Fruit fly (Drosophila melanogaster) whole organism, embryonic: ENCODE data around the gene CG14036.
A peak's percentile ranks its signal among the peaks of the same experiment; 100 is the strongest.

Source experiments
- B-H2 ChIP-seq: fragments of 200-800 bp; sonication (Bioruptor generic); optimal IDR thresholded peaks from 2 replicates; lab custom pipeline; 2018; ENCODE audit warnings: missing biosample characterization, mild to moderate bottlenecking, missing genetic modification characterization
- CG10147 ChIP-seq: fragments of 200-800 bp; sonication (Bioruptor generic); optimal IDR thresholded peaks from 2 replicates; lab custom pipeline; 2019; ENCODE audit warnings: missing biosample characterization, mild to moderate bottlenecking, missing genetic modification characterization, moderate library complexity
- CG1024 ChIP-seq: fragments of 200-800 bp; sonication (Bioruptor generic); IDR thresholded peaks from 2 replicates; pipeline ENCODE4 v1.3.6; 2022; ENCODE audit warnings: missing biosample characterization, missing genetic modification characterization
- CG10267 ChIP-seq: fragments of 200-800 bp; sonication (Bioruptor generic); optimal IDR thresholded peaks from 2 replicates; lab custom pipeline; 2018; ENCODE audit warnings: missing biosample characterization, mild to moderate bottlenecking, missing genetic modification characterization, moderate library complexity
- CG10565 ChIP-seq: fragments of 200-800 bp; sonication (Bioruptor generic); optimal IDR thresholded peaks from 3 replicates; lab custom pipeline; 2016; ENCODE audit warnings: missing biosample characterization, mild to moderate bottlenecking, missing genetic modification characterization
- CG1233 ChIP-seq: fragments of 200-800 bp; sonication (Bioruptor generic); optimal IDR thresholded peaks from 4 replicates; lab custom pipeline; 2018; ENCODE audit warnings: missing biosample characterization, mild to moderate bottlenecking, missing genetic modification characterization
- CG13287 ChIP-seq: fragments of 200-800 bp; sonication (Bioruptor generic); IDR thresholded peaks from 2 replicates; pipeline ENCODE4 v1.3.6; 2022; ENCODE audit warnings: missing biosample characterization, missing genetic modification characterization; ENCODE audit not compliant: partially characterized antibody
- CG13424 ChIP-seq: fragments of 200-800 bp; sonication (Bioruptor generic); optimal IDR thresholded peaks from 2 replicates; lab custom pipeline; 2019; ENCODE audit warnings: missing biosample characterization, mild to moderate bottlenecking, missing genetic modification characterization, moderate library complexity
- CG14050 ChIP-seq: fragments of 200-800 bp; sonication (Bioruptor generic); IDR thresholded peaks from 3 replicates; pipeline ENCODE4 v1.3.6; 2022; ENCODE audit warnings: missing biosample characterization, missing genetic modification characterization
- CG14965 ChIP-seq: fragments of 200-800 bp; sonication (Bioruptor generic); optimal IDR thresholded peaks from 2 replicates; lab custom pipeline; 2016; ENCODE audit warnings: missing biosample characterization, missing genetic modification characterization, borderline replicate concordance
- CG16779 ChIP-seq: fragments of 200-800 bp; sonication (Bioruptor generic); IDR thresholded peaks from 2 replicates; pipeline ENCODE4 v1.3.6; 2022; ENCODE audit warnings: missing biosample characterization, missing genetic modification characterization
- CG17186 ChIP-seq: fragments of 200-800 bp; sonication (Bioruptor generic); optimal IDR thresholded peaks from 3 replicates; lab custom pipeline; 2017; ENCODE audit warnings: missing biosample characterization, missing genetic modification reagents, missing genetic modification characterization
- CG30431 ChIP-seq: fragments of 200-800 bp; sonication (Bioruptor generic); optimal IDR thresholded peaks from 2 replicates; lab custom pipeline; 2017; ENCODE audit warnings: missing biosample characterization, missing genetic modification characterization
- CG34376 ChIP-seq: fragments of 200-800 bp; sonication (Bioruptor generic); optimal IDR thresholded peaks from 2 replicates; lab custom pipeline; 2018; ENCODE audit warnings: missing biosample characterization, mild to moderate bottlenecking, missing genetic modification characterization
- CG4360 ChIP-seq: fragments of 200-800 bp; sonication (Bioruptor generic); IDR thresholded peaks from 2 replicates; pipeline ENCODE4 v1.3.6; 2022; ENCODE audit warnings: missing biosample characterization, missing genetic modification characterization
- CG6175 ChIP-seq: fragments of 200-800 bp; sonication (Bioruptor generic); IDR thresholded peaks from 3 replicates; pipeline ENCODE4 v1.3.6; 2022; ENCODE audit warnings: missing biosample characterization, missing genetic modification characterization
- CG7271 ChIP-seq: fragments of 200-800 bp; sonication (Bioruptor generic); optimal IDR thresholded peaks from 2 replicates; lab custom pipeline; 2018; ENCODE audit warnings: missing biosample characterization, mild to moderate bottlenecking, missing genetic modification characterization, moderate library complexity
- CG7928 ChIP-seq: fragments of 200-800 bp; sonication (Bioruptor generic); optimal IDR thresholded peaks from 2 replicates; lab custom pipeline; 2017; ENCODE audit warnings: missing biosample characterization, mild to moderate bottlenecking, missing genetic modification characterization
- CG8359 ChIP-seq: fragments of 200-800 bp; sonication (Bioruptor generic); optimal IDR thresholded peaks from 2 replicates; lab custom pipeline; 2017; ENCODE audit warnings: missing biosample characterization, mild to moderate bottlenecking, missing genetic modification characterization, borderline replicate concordance
- CG8388 ChIP-seq: fragments of 200-800 bp; sonication (Bioruptor generic); optimal IDR thresholded peaks from 2 replicates; lab custom pipeline; 2019; ENCODE audit warnings: missing biosample characterization, mild to moderate bottlenecking, missing genetic modification characterization, moderate library complexity
- CG9215 ChIP-seq: fragments of 200-800 bp; sonication (Bioruptor generic); IDR thresholded peaks from 2 replicates; pipeline ENCODE4 v1.3.6; 2022; ENCODE audit warnings: missing biosample characterization, missing genetic modification characterization
- CG9817 ChIP-seq: fragments of 200-800 bp; sonication (Bioruptor generic); optimal IDR thresholded peaks from 2 replicates; lab custom pipeline; 2018; ENCODE audit warnings: missing biosample characterization, mild to moderate bottlenecking, missing genetic modification characterization, moderate library complexity
- HLHmδ ChIP-seq: fragments of 200-800 bp; sonication (Bioruptor generic); optimal IDR thresholded peaks from 2 replicates; lab custom pipeline; 2018; ENCODE audit warnings: missing biosample characterization, mild to moderate bottlenecking, missing genetic modification characterization, moderate library complexity
- Meics ChIP-seq: fragments of 200-800 bp; sonication (Bioruptor generic); optimal IDR thresholded peaks from 2 replicates; lab custom pipeline; 2017; ENCODE audit warnings: missing biosample characterization, mild to moderate bottlenecking, missing genetic modification characterization
- Nf-YC ChIP-seq: fragments of 200-800 bp; optimal IDR thresholded peaks from 3 replicates; lab custom pipeline; 2019; ENCODE audit warnings: missing biosample characterization, mild to moderate bottlenecking, missing genetic modification characterization, moderate library complexity
- NfI ChIP-seq: fragments of 200-800 bp; sonication (Bioruptor generic); optimal IDR thresholded peaks from 3 replicates; lab custom pipeline; 2018; ENCODE audit warnings: missing biosample characterization, mild to moderate bottlenecking, missing genetic modification characterization, moderate library complexity
- Rx ChIP-seq: fragments of 200-800 bp; sonication (Bioruptor generic); IDR thresholded peaks from 2 replicates; pipeline ENCODE4 v1.3.6; 2022; ENCODE audit warnings: missing biosample characterization, missing genetic modification characterization
- Sox100B ChIP-seq: fragments of 200-800 bp; sonication (Bioruptor generic); optimal IDR thresholded peaks from 3 replicates; lab custom pipeline; 2018; ENCODE audit warnings: missing biosample characterization, mild to moderate bottlenecking, missing genetic modification characterization
- ara ChIP-seq: fragments of 200-800 bp; sonication (Bioruptor generic); IDR thresholded peaks from 2 replicates; pipeline ENCODE4 v1.3.6; 2022; ENCODE audit warnings: missing biosample characterization, missing genetic modification characterization
- ash1 ChIP-seq: fragments of 200-800 bp; sonication (Bioruptor generic); optimal IDR thresholded peaks from 2 replicates; lab custom pipeline; 2018; ENCODE audit warnings: missing biosample characterization, mild to moderate bottlenecking, missing genetic modification characterization
- chinmo ChIP-seq: fragments of 200-800 bp; sonication (Bioruptor generic); IDR thresholded peaks from 4 replicates; pipeline ENCODE4 v1.3.6; 2022; ENCODE audit warnings: missing biosample characterization, missing genetic modification characterization; ENCODE audit not compliant: partially characterized antibody
- cwo ChIP-seq: fragments of 200-800 bp; sonication (Bioruptor generic); optimal IDR thresholded peaks from 3 replicates; lab custom pipeline; 2017; ENCODE audit warnings: missing biosample characterization, missing genetic modification characterization, mild to moderate bottlenecking, moderate library complexity, missing genetic modification reagents
- exex ChIP-seq: fragments of 200-800 bp; sonication (Bioruptor generic); optimal IDR thresholded peaks from 4 replicates; lab custom pipeline; 2018; ENCODE audit warnings: missing biosample characterization, mild to moderate bottlenecking, missing genetic modification characterization, moderate library complexity
- fu2 ChIP-seq: fragments of 200-800 bp; sonication (Bioruptor generic); optimal IDR thresholded peaks from 2 replicates; lab custom pipeline; 2016; ENCODE audit warnings: missing biosample characterization, missing genetic modification characterization
- gcm ChIP-seq: fragments of 200-800 bp; sonication (Bioruptor generic); optimal IDR thresholded peaks from 2 replicates; lab custom pipeline; 2019; ENCODE audit warnings: missing biosample characterization, mild to moderate bottlenecking, missing genetic modification characterization, moderate library complexity
- hb ChIP-seq: fragments of 200-800 bp; sonication (Bioruptor generic); IDR thresholded peaks from 3 replicates; pipeline ENCODE4 v1.3.6; 2022; ENCODE audit warnings: missing biosample characterization, missing genetic modification characterization; ENCODE audit not compliant: partially characterized antibody
- hbn ChIP-seq: fragments of 200-800 bp; sonication (Bioruptor generic); IDR thresholded peaks from 2 replicates; pipeline ENCODE4 v1.3.6; 2022; ENCODE audit warnings: missing biosample characterization, missing genetic modification characterization; ENCODE audit not compliant: partially characterized antibody
- ind ChIP-seq: fragments of 200-800 bp; sonication (Bioruptor generic); optimal IDR thresholded peaks from 3 replicates; lab custom pipeline; 2016; ENCODE audit warnings: missing biosample characterization, missing genetic modification characterization
- kah ChIP-seq: fragments of 200-800 bp; sonication (Bioruptor generic); optimal IDR thresholded peaks from 2 replicates; lab custom pipeline; 2018; ENCODE audit warnings: missing biosample characterization, mild to moderate bottlenecking, missing genetic modification characterization
- kni ChIP-seq: fragments of 200-800 bp; sonication (Bioruptor generic); optimal IDR thresholded peaks from 3 replicates; lab custom pipeline; 2017; ENCODE audit warnings: mild to moderate bottlenecking, missing biosample characterization, missing genetic modification reagents, missing genetic modification characterization
- odd ChIP-seq: fragments of 200-800 bp; sonication (Bioruptor generic); optimal IDR thresholded peaks from 2 replicates; lab custom pipeline; 2017; ENCODE audit warnings: missing biosample characterization, mild to moderate bottlenecking, missing genetic modification characterization
- onecut ChIP-seq: fragments of 200-800 bp; sonication (Bioruptor generic); IDR thresholded peaks from 2 replicates; pipeline ENCODE4 v1.3.6; 2022; ENCODE audit warnings: missing biosample characterization, missing genetic modification characterization
- p53 ChIP-seq: fragments of 200-800 bp; sonication (Bioruptor generic); optimal IDR thresholded peaks from 2 replicates; lab custom pipeline; 2016; ENCODE audit warnings: missing biosample characterization, missing genetic modification characterization
- ranshi ChIP-seq: fragments of 200-800 bp; sonication (Bioruptor generic); IDR thresholded peaks from 2 replicates; pipeline ENCODE4 v1.3.6; 2022; ENCODE audit warnings: missing biosample characterization, missing genetic modification characterization
- scrt ChIP-seq: fragments of 200-800 bp; sonication (Bioruptor generic); optimal IDR thresholded peaks from 2 replicates; lab custom pipeline; 2018; ENCODE audit warnings: missing biosample characterization, mild to moderate bottlenecking, missing genetic modification characterization, moderate library complexity
- seq ChIP-seq: fragments of 200-800 bp; sonication (Bioruptor generic); IDR thresholded peaks from 2 replicates; pipeline ENCODE4 v1.3.6; 2022; ENCODE audit warnings: missing biosample characterization, missing genetic modification characterization
- so ChIP-seq: fragments of 200-800 bp; sonication (Bioruptor generic); IDR thresholded peaks from 3 replicates; pipeline ENCODE4 v1.3.6; 2022; ENCODE audit warnings: missing biosample characterization, missing genetic modification characterization
- tio ChIP-seq: fragments of 200-800 bp; sonication (Bioruptor generic); optimal IDR thresholded peaks from 2 replicates; lab custom pipeline; 2017; ENCODE audit warnings: missing biosample characterization, missing genetic modification characterization, inconsistent platforms
- trem ChIP-seq: fragments of 200-800 bp; optimal IDR thresholded peaks from 3 replicates; lab custom pipeline; 2019; ENCODE audit warnings: missing biosample characterization, mild to moderate bottlenecking, missing genetic modification characterization, moderate library complexity
- wek ChIP-seq: fragments of 200-800 bp; sonication (Bioruptor generic); optimal IDR thresholded peaks from 3 replicates; lab custom pipeline; 2018; ENCODE audit warnings: missing biosample characterization, mild to moderate bottlenecking, missing genetic modification characterization, moderate library complexity

CG14036 gene

DNA sequence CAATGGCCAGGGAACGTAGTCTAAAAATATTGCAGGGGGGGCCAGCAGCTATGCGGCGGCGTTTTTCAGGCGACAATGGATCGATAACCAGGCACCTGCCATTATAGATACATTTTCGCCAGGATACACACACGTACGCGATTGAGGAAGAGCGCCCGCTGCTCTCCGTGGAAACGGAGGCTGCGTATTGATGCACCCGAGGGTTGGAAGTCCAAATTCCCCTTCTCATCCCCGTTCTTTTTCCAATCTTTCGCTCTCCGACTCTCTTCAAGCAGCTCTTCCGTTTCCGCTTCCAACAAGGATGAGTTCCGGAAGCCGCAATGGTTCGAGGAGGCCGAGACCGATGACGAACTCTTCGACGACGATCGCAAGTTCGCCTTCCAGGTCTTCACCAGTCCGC, 41.9 kb upstream of the CG14036 start (continued):
- TF ChIP-seq CG10565 (GFP tag; lab: Kevin White, UChicago) (no peak), scrt (GFP tag; lab: Kevin White, UChicago) (peak; percentile 55), CG14050 (GFP tag; lab: Robert Waterston, UW) (no peak), NfI (peak; percentile 40), kni (GFP tag; lab: Kevin White, UChicago) (peak; percentile 51), seq (GFP tag; lab: Robert Waterston, UW) (no peak; the same call in 1 of the 2 replicates), Meics (peak; percentile 69), CG7271 (tag; lab: Kevin White, UChicago) (peak; percentile 15), kah (peak; percentile 41), CG9215 (GFP tag; lab: Robert Waterston, UW) (no peak), ranshi (GFP tag; lab: Robert Waterston, UW) (peak; percentile 17; the same call in 1 of the 2 replicates), CG10147 (GFP tag; lab: Kevin White, UChicago) (no peak), Rx (GFP tag; lab: Robert Waterston, UW) (no peak), onecut (GFP tag; lab: Robert Waterston, UW) (peak; percentile 98), ara (no peak), fu2 (GFP tag; lab: Kevin White, UChicago) (no peak), ind (GFP tag; lab: Kevin White, UChicago) (no peak), CG30431 (GFP tag; lab: Kevin White, UChicago) (no peak), CG8359 (GFP tag; lab: Kevin White, UChicago) (peak; percentile 53), hbn (GFP tag; lab: Robert Waterston, UW) (no peak), CG9817 (tag; lab: Kevin White, UChicago) (no peak), so (GFP tag; lab: Robert Waterston, UW) (no peak), CG1024 (GFP tag; lab: Robert Waterston, UW) (no peak), CG34376 (GFP tag; lab: Kevin White, UChicago) (peak; percentile 91), cwo (peak; percentile 39), CG7928 (GFP tag; lab: Kevin White, UChicago) (no peak), hb (no peak), wek (GFP tag; lab: Kevin White, UChicago) (peak; percentile 58), HLHmδ (GFP tag; lab: Kevin White, UChicago) (peak; percentile 90), chinmo (GFP tag; lab: Robert Waterston, UW) (no peak), Nf-YC (tag; lab: Kevin White, UChicago) (no peak), B-H2 (GFP tag; lab: Kevin White, UChicago) (peak; percentile 64), odd (GFP tag; lab: Kevin White, UChicago) (peak; percentile 66), CG17186 (no peak), CG14965 (GFP tag; lab: Kevin White, UChicago) (no peak), CG8388 (GFP tag; lab: Kevin White, UChicago) (no peak), p53 (GFP tag; lab: Kevin White, UChicago) (no peak), CG6175 (GFP tag; lab: Robert Waterston, UW) (no peak), gcm (GFP tag; lab: Kevin White, UChicago) (no peak), tio (no peak), CG4360 (0 out of 2 replicates have a peak, but pooled peaks have one; percentile 25), CG1233 (peak; percentile 52), trem (tag; lab: Kevin White, UChicago) (no peak), ash1 (GFP tag; lab: Kevin White, UChicago) (no peak), CG13424 (tag; lab: Kevin White, UChicago) (no peak), CG16779 (GFP tag; lab: Robert Waterston, UW) (0 out of 2 replicates have a peak, but pooled peaks have one; percentile 41), Sox100B (no peak), CG10267 (tag; lab: Kevin White, UChicago) (no peak), exex (tag; lab: Kevin White, UChicago) (no peak), CG13287 (GFP tag; lab: Robert Waterston, UW) (no peak)
